Worm (Caenorhabditis elegans) whole organism, L4 larva: Measurements from ENCODE around the gene cpr-8.

ENCODE experiments used
- F10B5.3 ChIP-seq: sonication (generic microtip); optimal IDR thresholded peaks from 2 replicates; lab custom pipeline; 2016; ENCODE audit warnings: mild to moderate bottlenecking, missing genetic modification characterization, missing compliant biosample characterization
- F26F4.8 ChIP-seq: fragments of 200-800 bp; sonication (Bioruptor generic); conservative IDR thresholded peaks from 2 replicates; pipeline ENCODE4 v1.3.6; 2022; ENCODE audit warnings: missing genetic modification characterization, missing compliant biosample characterization
- F44E2.7 ChIP-seq: fragments of 200-800 bp; sonication (Bioruptor generic); IDR thresholded peaks from 2 replicates; pipeline ENCODE4 v2.1.2; 2022; ENCODE audit warnings: missing genetic modification characterization, missing compliant biosample characterization
- F49E8.2 ChIP-seq: sonication (generic microtip); optimal IDR thresholded peaks from 2 replicates; lab custom pipeline; 2016; ENCODE audit warnings: missing compliant biosample characterization, mild to moderate bottlenecking, missing genetic modification characterization, borderline replicate concordance
- T26A8.4 ChIP-seq: fragments of 200-800 bp; sonication (Bioruptor generic); IDR thresholded peaks from 2 replicates; pipeline ENCODE4 v1.3.6; 2022; ENCODE audit warnings: missing genetic modification characterization, missing compliant biosample characterization
- Y105C5A.15 ChIP-seq: fragments of 200-800 bp; sonication (Bioruptor generic); IDR thresholded peaks from 2 replicates; pipeline ENCODE4 v1.3.6; 2022; ENCODE audit warnings: missing genetic modification characterization, missing compliant biosample characterization
- aha-1 ChIP-seq: fragments of 150-350 bp; peaks from one replicate; lab custom pipeline; 2014; ENCODE audit warnings: missing biosample characterization, missing genetic modification characterization
- ama-1 ChIP-seq: fragments of 150-350 bp; optimal IDR thresholded peaks from 2 replicates; lab custom pipeline; 2014; ENCODE audit warnings: inconsistent platforms, mixed read lengths
- ceh-20 ChIP-seq: fragments of 200-800 bp; sonication (Bioruptor generic); IDR thresholded peaks from 2 replicates; pipeline ENCODE4 v1.3.6; 2022; ENCODE audit warnings: missing genetic modification reagents, missing genetic modification characterization, missing compliant biosample characterization
- ceh-32 ChIP-seq: sonication (generic microtip); optimal IDR thresholded peaks from 2 replicates; lab custom pipeline; 2016; ENCODE audit warnings: mild to moderate bottlenecking, missing genetic modification characterization, missing compliant biosample characterization; ENCODE audit not compliant: poor library complexity
- ceh-82 ChIP-seq: sonication (generic microtip); optimal IDR thresholded peaks from 2 replicates; lab custom pipeline; 2017; ENCODE audit warnings: missing biosample characterization, missing genetic modification characterization
- daf-16 ChIP-seq, 3 experiments: sonication (generic microtip); optimal IDR thresholded peaks; 2 replicates each; lab custom pipeline; 2016 to 2017; ENCODE audit warnings: missing genetic modification characterization in 3 of 3, missing genetic modification reagents in 3 of 3, mild to moderate bottlenecking in 2 of 3, missing compliant biosample characterization in 2 of 3, missing biosample characterization in 1 of 3, moderate library complexity in 1 of 3
- dmd-6 ChIP-seq: fragments of 200-800 bp; sonication (Bioruptor generic); IDR thresholded peaks from 2 replicates; pipeline ENCODE4 v1.3.6; 2022; ENCODE audit warnings: missing genetic modification reagents, missing genetic modification characterization, missing compliant biosample characterization
- duxl-1 ChIP-seq: sonication (generic microtip); optimal IDR thresholded peaks from 2 replicates; lab custom pipeline; 2016; ENCODE audit warnings: mild to moderate bottlenecking, missing genetic modification characterization, moderate library complexity, missing compliant biosample characterization; ENCODE audit not compliant: poor library complexity
- dve-1 ChIP-seq: sonication (generic microtip); optimal IDR thresholded peaks from 2 replicates; lab custom pipeline; 2017; ENCODE audit warnings: antibody characterized with exemption, mild to moderate bottlenecking, missing genetic modification characterization, missing compliant biosample characterization; ENCODE audit not compliant: insufficient read depth
- hlh-11 ChIP-seq: fragments of 200-800 bp; sonication (Bioruptor generic); optimal IDR thresholded peaks from 2 replicates; lab custom pipeline; 2018; ENCODE audit warnings: mild to moderate bottlenecking, missing genetic modification characterization, missing compliant biosample characterization
- hlh-30 ChIP-seq: sonication (generic microtip); optimal IDR thresholded peaks from 2 replicates; lab custom pipeline; 2017; ENCODE audit warnings: antibody characterized with exemption, mild to moderate bottlenecking, missing genetic modification characterization, missing compliant biosample characterization; ENCODE audit not compliant: insufficient read depth
- madf-5 ChIP-seq, 2 experiments: fragments of 200-800 bp; sonication (Bioruptor generic); IDR thresholded peaks; 2 replicates each; pipeline ENCODE4 v1.3.6; 2022; ENCODE audit warnings: missing compliant biosample characterization in 2 of 2, missing genetic modification characterization in 2 of 2
- madf-9 ChIP-seq: fragments of 200-800 bp; sonication (Bioruptor generic); conservative IDR thresholded peaks from 2 replicates; pipeline ENCODE4 v1.3.6; 2022; ENCODE audit warnings: missing genetic modification reagents, missing genetic modification characterization, missing compliant biosample characterization
- mxl-2 ChIP-seq: fragments of 200-800 bp; sonication (Bioruptor generic); conservative IDR thresholded peaks from 2 replicates; pipeline ENCODE4 v1.3.6; 2022; ENCODE audit warnings: missing genetic modification reagents, missing genetic modification characterization, missing compliant biosample characterization
- mxl-3 ChIP-seq: fragments of 200-800 bp; sonication (Bioruptor generic); optimal IDR thresholded peaks from 2 replicates; lab custom pipeline; 2018; ENCODE audit warnings: mild to moderate bottlenecking, missing genetic modification characterization, missing compliant biosample characterization
- nhr-237 ChIP-seq: sonication (generic microtip); optimal IDR thresholded peaks from 2 replicates; lab custom pipeline; 2017; ENCODE audit warnings: missing biosample characterization, missing genetic modification characterization
- nhr-25 ChIP-seq: sonication (generic microtip); optimal IDR thresholded peaks from 2 replicates; lab custom pipeline; 2017; ENCODE audit warnings: missing genetic modification characterization, mild to moderate bottlenecking, missing compliant biosample characterization, antibody characterized with exemption, moderate library complexity, borderline replicate concordance; ENCODE audit not compliant: insufficient read depth
- nhr-77 ChIP-seq: fragments of 150-350 bp; optimal IDR thresholded peaks from 2 replicates; lab custom pipeline; 2014; ENCODE audit warnings: missing biosample characterization, missing genetic modification characterization
- php-3 ChIP-seq: fragments of 200-800 bp; sonication (Bioruptor generic); IDR thresholded peaks from 2 replicates; pipeline ENCODE4 v1.3.6; 2022; ENCODE audit warnings: missing genetic modification reagents, missing genetic modification characterization, missing compliant biosample characterization
- set-16 ChIP-seq: fragments of 200-800 bp; sonication (Bioruptor generic); IDR thresholded peaks from 2 replicates; pipeline ENCODE4 v1.3.6; 2022; ENCODE audit warnings: missing genetic modification reagents, missing genetic modification characterization, missing compliant biosample characterization
- snpc-4 ChIP-seq: fragments of 150-350 bp; optimal IDR thresholded peaks from 2 replicates; lab custom pipeline; 2014; ENCODE audit warnings: missing biosample characterization, missing genetic modification characterization
- spr-1 ChIP-seq: sonication (generic microtip); optimal IDR thresholded peaks from 2 replicates; lab custom pipeline; 2016; ENCODE audit warnings: mild to moderate bottlenecking, missing genetic modification characterization, missing compliant biosample characterization
- tag-97 ChIP-seq: fragments of 200-800 bp; sonication (Bioruptor generic); IDR thresholded peaks from 2 replicates; pipeline ENCODE4 v1.3.6; 2022; ENCODE audit warnings: missing genetic modification characterization, missing compliant biosample characterization
- unc-130 ChIP-seq: sonication (generic microtip); optimal IDR thresholded peaks from 2 replicates; lab custom pipeline; 2016; ENCODE audit warnings: missing genetic modification reagents, missing genetic modification characterization, missing compliant biosample characterization
- ztf-11 ChIP-seq: fragments of 150-350 bp; optimal IDR thresholded peaks from 2 replicates; lab custom pipeline; 2014; ENCODE audit warnings: missing biosample characterization, missing genetic modification characterization

Gene cpr-8

ce11 chrV:1133840-1134239 is 562 bp upstream of the cpr-8 start, which contains the start of gene cpr-5:
cpr-5 (minus strand) TSS chrV:1134036.
- TF ChIP-seq hlh-11 (tag; lab: Kevin White, UChicago) (peak; percentile 13), Y105C5A.15 (GFP tag; lab: Robert Waterston, UW) (no peak), daf-16 (GFP tag; optimal IDR thresholded peaks at IDR 0.05; lab: Kevin White, UChicago) (no peak), daf-16 (tag; optimal IDR thresholded peaks at IDR 0.05; lab: Kevin White, UChicago) (peak; percentile 33), dve-1 (peak; percentile 49), T26A8.4 (GFP tag; lab: Robert Waterston, UW) (no peak), F10B5.3 (tag; lab: Kevin White, UChicago) (no peak), dmd-6 (GFP tag; lab: Robert Waterston, UW) (peak; percentile 67), set-16 (GFP tag; lab: Robert Waterston, UW) (peak; percentile 9; the same call in 1 of the 2 replicates), madf-5 (GFP tag; IDR thresholded peaks at IDR 0.05; lab: Robert Waterston, UW) (no peak), nhr-77 (no peak)

- TF ChIP-seq F49E8.2 (tag; lab: Kevin White, UChicago) (no peak), snpc-4 (tag; lab: Kevin White, UChicago) (no peak), hlh-30 (tag; lab: Kevin White, UChicago) (no peak), unc-130 (no peak), mxl-2 (no peak), F26F4.8 (no peak), dmd-6 (GFP tag; lab: Robert Waterston, UW) (no peak), tag-97 (GFP tag; lab: Robert Waterston, UW) (no peak), ama-1 (no peak), mxl-3 (GFP tag; lab: Kevin White, UChicago) (no peak)
Observed at ce11 chrV:1140806-1141205, 6.4 kb downstream of the cpr-8 start.

ce11 chrV:1141433-1141832 is 7.0 kb downstream of the cpr-8 start, which contains the start of gene cutl-22:
cutl-22 (plus strand) TSS chrV:1141733.
- TF ChIP-seq madf-9 (GFP tag; lab: Robert Waterston, UW), result no peak
- TF ChIP-seq nhr-77, result no peak
- TF ChIP-seq set-16 (GFP tag; lab: Robert Waterston, UW), result no peak
- TF ChIP-seq daf-16 (GFP tag; optimal IDR thresholded peaks at IDR 0.05; lab: Kevin White, UChicago), result no peak
- no peak for TF ChIP-seq daf-16 (tag; optimal IDR thresholded peaks at IDR 0.05; lab: Kevin White, UChicago)
- no peak for TF ChIP-seq spr-1 (tag; lab: Kevin White, UChicago)
- no peak for TF ChIP-seq ceh-20
- TF ChIP-seq F44E2.7 (GFP tag; lab: Robert Waterston, UW), result no peak
- TF ChIP-seq F10B5.3 (tag; lab: Kevin White, UChicago), result no peak
- no peak for TF ChIP-seq hlh-11 (tag; lab: Kevin White, UChicago)
- no peak for TF ChIP-seq duxl-1 (tag; lab: Kevin White, UChicago)
- no peak for TF ChIP-seq ceh-32 (tag; lab: Kevin White, UChicago)
- no peak for TF ChIP-seq php-3 (GFP tag; lab: Robert Waterston, UW)
- no peak for TF ChIP-seq ztf-11 (tag; lab: Kevin White, UChicago)
- TF ChIP-seq unc-130, result no peak
- TF ChIP-seq ceh-82 (tag; lab: Kevin White, UChicago), result no peak

ce11 chrV:1142251-1142650 is 7.8 kb downstream of the cpr-8 start:
- TF ChIP-seq snpc-4 (tag; lab: Kevin White, UChicago) (no peak), nhr-237 (tag; lab: Kevin White, UChicago) (no peak), nhr-25 (no peak), aha-1 (tag; lab: Kevin White, UChicago) (peak; percentile 72)
- TF ChIP-seq, all 104 proteins: peak for 1
